Worm (Caenorhabditis elegans) whole organism, L4 larva: Measurements from ENCODE around the gene jmjd-3.3.

Source experiments
- T20F7.1 ChIP-seq: fragments of 200-800 bp; sonication (Bioruptor generic); optimal IDR thresholded peaks from 2 replicates; lab custom pipeline; 2018; ENCODE audit warnings: mild to moderate bottlenecking, missing genetic modification characterization, missing compliant biosample characterization
- gei-8 ChIP-seq: fragments of 200-800 bp; sonication (Bioruptor generic); optimal IDR thresholded peaks from 2 replicates; lab custom pipeline; 2018; ENCODE audit warnings: mild to moderate bottlenecking, missing genetic modification characterization, missing compliant biosample characterization
- snpc-4 ChIP-seq: fragments of 150-350 bp; optimal IDR thresholded peaks from 2 replicates; lab custom pipeline; 2014; ENCODE audit warnings: missing biosample characterization, missing genetic modification characterization
- zfp-2 ChIP-seq: sonication (generic microtip); optimal IDR thresholded peaks from 2 replicates; lab custom pipeline; 2016; ENCODE audit warnings: mild to moderate bottlenecking, missing genetic modification characterization, missing compliant biosample characterization

- TF ChIP-seq T20F7.1: no peak
- TF ChIP-seq gei-8 (GFP tag; lab: Kevin White, UChicago): no peak
- TF ChIP-seq snpc-4: no peak
- TF ChIP-seq zfp-2 (tag; lab: Kevin White, UChicago): no peak
These were observed 10.2 kb downstream of the jmjd-3.3 start, which contains the start of gene set-8 for ce11 chrX:13446418-13446817.
